Fruit fly (Drosophila melanogaster): ENCODE results near the gene CG2201.

Gene CG2201

DNA sequence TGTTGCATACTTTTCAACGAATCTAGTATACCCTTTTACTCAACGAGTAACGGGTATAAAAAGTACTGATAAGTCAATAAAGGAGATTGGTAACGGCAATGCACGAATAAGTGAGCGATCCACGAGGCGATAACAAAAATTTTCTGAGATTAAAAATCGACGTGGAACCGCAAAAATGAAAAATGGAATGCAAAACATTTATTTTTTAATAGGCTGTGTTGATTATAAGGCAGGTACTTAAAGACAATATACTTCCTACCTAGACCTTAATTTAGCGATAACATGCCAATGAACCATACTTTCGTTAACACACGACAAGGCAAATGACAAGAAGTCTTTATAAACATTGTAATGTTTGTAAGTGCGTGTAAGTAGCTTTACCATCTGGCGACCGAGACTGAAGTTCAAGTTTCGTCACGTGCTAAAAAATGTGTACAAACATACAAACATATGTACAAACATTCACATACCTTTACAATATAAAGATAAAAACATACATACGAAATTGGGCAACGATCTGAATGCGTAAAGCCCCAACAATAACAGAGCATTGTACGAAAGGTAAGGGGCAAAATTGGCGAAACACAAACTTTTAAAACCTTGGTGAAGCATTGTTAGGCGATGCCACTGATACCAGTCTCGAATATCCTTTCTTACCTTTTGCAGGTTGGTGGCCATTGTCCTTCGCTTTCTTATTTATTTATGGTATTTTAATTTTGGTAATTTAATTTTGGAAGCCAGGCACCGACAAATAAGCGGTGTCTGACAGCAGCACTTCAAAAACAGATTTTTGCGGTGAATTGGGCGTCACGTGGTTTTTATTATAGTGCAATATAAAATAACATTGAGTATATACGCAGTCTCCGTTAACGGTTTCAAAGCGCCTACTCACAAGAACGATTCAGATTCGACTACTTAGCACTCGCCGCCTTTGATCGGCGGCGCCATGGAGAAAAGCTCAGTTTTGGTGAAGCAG lies 883 bp downstream of the CG2201 start (continued):
- TF ChIP-seq H2.0 (GFP tag; IDR thresholded peaks at IDR 0.05) = no peak
- 0 out of 3 replicates have a peak, but pooled peaks have one; percentile 29 for TF ChIP-seq z (GFP tag; IDR thresholded peaks at IDR 0.05)
- 0 out of 3 replicates have a peak, but pooled peaks have one; percentile 12 for TF ChIP-seq CG11695 (GFP tag; IDR thresholded peaks at IDR 0.05)
- peak; percentile 30; the same call in 1 of the 2 replicates for TF ChIP-seq CG32532 (GFP tag; IDR thresholded peaks at IDR 0.05)
- TF ChIP-seq Med (GFP tag) = peak; percentile 31
- no peak for TF ChIP-seq CG4282 (GFP tag; optimal IDR thresholded peaks at IDR 0.05)
- TF ChIP-seq pnt (GFP tag; optimal IDR thresholded peaks at IDR 0.05) = no peak
- TF ChIP-seq CG42726 (GFP tag; IDR thresholded peaks at IDR 0.05; ENCODE audit: partially characterized antibody) = no peak
- peak; percentile 6 for TF ChIP-seq CG15011 (GFP tag; optimal IDR thresholded peaks at IDR 0.05)
- no peak for TF ChIP-seq bab2 (GFP tag; optimal IDR thresholded peaks at IDR 0.05)
- TF ChIP-seq Pdp1 (GFP tag; optimal IDR thresholded peaks at IDR 0.05) = peak in 1 of 2 experiments; percentile 19
- TF ChIP-seq row (GFP tag; IDR thresholded peaks at IDR 0.05) = peak; percentile 4; the same call in 1 of the 3 replicates
- TF ChIP-seq cwo (GFP tag; optimal IDR thresholded peaks at IDR 0.05) = peak; percentile 83
- TF ChIP-seq cad (GFP tag; optimal IDR thresholded peaks at IDR 0.05) = no peak
- no peak for TF ChIP-seq CG7987 (GFP tag; optimal IDR thresholded peaks at IDR 0.05)
- no peak for TF ChIP-seq CG8478 (optimal IDR thresholded peaks at IDR 0.05)
- no peak for TF ChIP-seq CG1603 (tag; optimal IDR thresholded peaks at IDR 0.05)
- TF ChIP-seq ftz-f1 (GFP tag; optimal IDR thresholded peaks at IDR 0.05) = no peak
- no peak for TF ChIP-seq btn (GFP tag; optimal IDR thresholded peaks at IDR 0.05)
- TF ChIP-seq inv (GFP tag; IDR thresholded peaks at IDR 0.05; ENCODE audit: partially characterized antibody) = no peak
- TF ChIP-seq twi (tag; optimal IDR thresholded peaks at IDR 0.05) = no peak
- TF ChIP-seq pan (optimal IDR thresholded peaks at IDR 0.05) = no peak
- peak in 1 of 2 experiments; percentile 44 for TF ChIP-seq pan (GFP tag; optimal IDR thresholded peaks at IDR 0.05 in 1 of 2, IDR thresholded peaks at IDR 0.05 in 1 of 2)
- TF ChIP-seq sd (tag; optimal IDR thresholded peaks at IDR 0.05) = peak; percentile 91
- TF ChIP-seq grn (GFP tag; optimal IDR thresholded peaks at IDR 0.05) = peak; percentile 84
- TF ChIP-seq CG8388 (GFP tag; optimal IDR thresholded peaks at IDR 0.05) = no peak
- no peak for TF ChIP-seq danr (GFP tag; IDR thresholded peaks at IDR 0.05)
- no peak for TF ChIP-seq Vsx1 (GFP tag; optimal IDR thresholded peaks at IDR 0.05)
- TF ChIP-seq exex (tag; optimal IDR thresholded peaks at IDR 0.05) = peak; percentile 78
- TF ChIP-seq CG7357 (GFP tag; IDR thresholded peaks at IDR 0.05) = no peak
- no peak for TF ChIP-seq CG12236 (GFP tag; optimal IDR thresholded peaks at IDR 0.05)
- no peak for TF ChIP-seq shn (GFP tag; optimal IDR thresholded peaks at IDR 0.05)
- TF ChIP-seq CG7786 (GFP tag; optimal IDR thresholded peaks at IDR 0.05) = no peak
- no peak for TF ChIP-seq CG14667 (GFP tag; IDR thresholded peaks at IDR 0.05)
- no peak for TF ChIP-seq CG4424 (GFP tag; optimal IDR thresholded peaks at IDR 0.05)
- no peak for TF ChIP-seq Bdp1 (GFP tag; optimal IDR thresholded peaks at IDR 0.05)
- no peak for TF ChIP-seq tup (GFP tag; optimal IDR thresholded peaks at IDR 0.05)
- no peak for TF ChIP-seq Hr39 (optimal IDR thresholded peaks at IDR 0.05)
- TF ChIP-seq CG1602 (GFP tag; optimal IDR thresholded peaks at IDR 0.05) = no peak
- no peak for TF ChIP-seq CG4617 (GFP tag; optimal IDR thresholded peaks at IDR 0.05; ENCODE audit: borderline replicate concordance)
- TF ChIP-seq CG6683 (GFP tag; optimal IDR thresholded peaks at IDR 0.05) = no peak
- no peak; the same call in 1 of the 2 replicates for TF ChIP-seq amos (GFP tag; IDR thresholded peaks at IDR 0.05; ENCODE audit: partially characterized antibody)
- TF ChIP-seq ase (GFP tag; IDR thresholded peaks at IDR 0.05) = no peak
- peak; percentile 57 for TF ChIP-seq sug (tag; optimal IDR thresholded peaks at IDR 0.05)
- 0 out of 2 replicates have a peak, but pooled peaks have one; percentile 14 for TF ChIP-seq tna (GFP tag; IDR thresholded peaks at IDR 0.05; ENCODE audit: partially characterized antibody)
- peak; percentile 33; the same call in 1 of the 3 replicates for TF ChIP-seq CG6791 (GFP tag; IDR thresholded peaks at IDR 0.05; ENCODE audit: partially characterized antibody)
- no peak for TF ChIP-seq CG15269 (tag; optimal IDR thresholded peaks at IDR 0.05)
- TF ChIP-seq Opbp (GFP tag; IDR thresholded peaks at IDR 0.05; ENCODE audit: partially characterized antibody) = no peak
- TF ChIP-seq CG14014 (GFP tag; IDR thresholded peaks at IDR 0.05) = no peak

All from whole organism, embryonic.